Fruit fly (Drosophila melanogaster) whole organism, pupa: ENCODE measurements around the gene CG45487.
"Not testable (repeated sequence)": the region's sequence is repeated elsewhere in the genome, so short reads cannot be mapped to it uniquely, and the experiment has no call there.

Experiments
- CG13204 ChIP-seq: fragments of 200-800 bp; sonication (Bioruptor generic); optimal IDR thresholded peaks from 2 replicates; lab custom pipeline; 2018; ENCODE audit warnings: missing biosample characterization, mild to moderate bottlenecking, missing genetic modification characterization, moderate library complexity
- CG15710 ChIP-seq: fragments of 200-800 bp; sonication (Bioruptor generic); optimal IDR thresholded peaks from 2 replicates; lab custom pipeline; 2018; ENCODE audit warnings: missing biosample characterization, mild to moderate bottlenecking, missing genetic modification characterization, moderate library complexity
- CG32121 ChIP-seq: fragments of 200-800 bp; sonication (Bioruptor generic); IDR thresholded peaks from 2 replicates; pipeline ENCODE4 v1.3.6; 2022; ENCODE audit warnings: missing biosample characterization, missing genetic modification characterization
- CG8159 ChIP-seq: fragments of 200-800 bp; sonication (Bioruptor generic); optimal IDR thresholded peaks from 3 replicates; lab custom pipeline; 2018; ENCODE audit warnings: missing biosample characterization, mild to moderate bottlenecking, missing genetic modification characterization, moderate library complexity
- CG8301 ChIP-seq: fragments of 200-800 bp; sonication (Bioruptor generic); optimal IDR thresholded peaks from 2 replicates; lab custom pipeline; 2018; ENCODE audit warnings: missing biosample characterization, mild to moderate bottlenecking, missing genetic modification characterization
- CG9948 ChIP-seq: fragments of 200-800 bp; sonication (Bioruptor generic); optimal IDR thresholded peaks from 2 replicates; lab custom pipeline; 2018; ENCODE audit warnings: missing biosample characterization, mild to moderate bottlenecking, missing genetic modification characterization, moderate library complexity
- D1 ChIP-seq: fragments of 200-800 bp; sonication (Bioruptor generic); optimal IDR thresholded peaks from 2 replicates; lab custom pipeline; 2018; ENCODE audit warnings: missing biosample characterization, mild to moderate bottlenecking, missing genetic modification characterization, moderate library complexity
- EcR ChIP-seq: fragments of 200-800 bp; sonication (Bioruptor generic); optimal IDR thresholded peaks from 3 replicates; lab custom pipeline; 2019; ENCODE audit warnings: missing biosample characterization, missing genetic modification characterization, mild to moderate bottlenecking, moderate library complexity, missing genetic modification reagents
- Ets98B ChIP-seq: fragments of 200-800 bp; sonication (Bioruptor generic); IDR thresholded peaks from 2 replicates; pipeline ENCODE4 v1.3.6; 2022; ENCODE audit warnings: missing biosample characterization, missing genetic modification characterization
- Pif1A ChIP-seq: fragments of 200-800 bp; sonication (Bioruptor generic); optimal IDR thresholded peaks from 3 replicates; lab custom pipeline; 2016; ENCODE audit warnings: missing biosample characterization, missing genetic modification characterization
- rn ChIP-seq: fragments of 200-800 bp; sonication (Bioruptor generic); IDR thresholded peaks from 2 replicates; pipeline ENCODE4 v1.3.6; 2022; ENCODE audit warnings: missing biosample characterization, missing genetic modification characterization

- not testable (repeated sequence) for TF ChIP-seq CG15710 (tag; lab: Kevin White, UChicago); EcR (GFP tag; lab: Kevin White, UChicago); Ets98B (GFP tag; lab: Robert Waterston, UW); CG8159; D1 (tag; lab: Kevin White, UChicago); CG9948; Pif1A (GFP tag; lab: Kevin White, UChicago); CG8301; rn; CG13204 (GFP tag; lab: Kevin White, UChicago); CG32121 (GFP tag; lab: Robert Waterston, UW)
Measured at dm6 chrX:19934194-19934593, 19.1 kb upstream of the CG45487 start, which contains the start of gene CG45490.
